Worm (Caenorhabditis elegans) whole organism, young adult: ENCODE results near the gene pdzd-8.

ENCODE experiments used
- B0261.1 ChIP-seq: sonication (generic microtip); optimal IDR thresholded peaks from 2 replicates; lab custom pipeline; 2016; ENCODE audit warnings: mild to moderate bottlenecking, missing genetic modification characterization, moderate library complexity, missing compliant biosample characterization
- C17E4.6 ChIP-seq: fragments of 200-800 bp; sonication (Bioruptor generic); IDR thresholded peaks from 2 replicates; pipeline ENCODE4 v1.3.6; 2022; ENCODE audit warnings: missing genetic modification reagents, missing genetic modification characterization, missing compliant biosample characterization
- K11D2.4 ChIP-seq: fragments of 200-800 bp; sonication (Bioruptor generic); IDR thresholded peaks from 2 replicates; pipeline ENCODE4 v1.3.6; 2022; ENCODE audit warnings: missing genetic modification reagents, missing genetic modification characterization, missing compliant biosample characterization
- ama-1 ChIP-seq, 3 experiments: fragments of 150-350 bp in 1 of 3; sonication (generic microtip) in 2 of 3; optimal IDR thresholded peaks; 2 replicates each; lab custom pipeline; 2014 to 2018; ENCODE audit warnings: missing biosample characterization in 2 of 3, missing genetic modification characterization in 2 of 3, missing genetic modification reagents in 2 of 3
- cebp-1 ChIP-seq, 2 experiments: fragments of 200-800 bp in 1 of 2; sonication (Bioruptor generic) in 1 of 2; sonication (generic microtip) in 1 of 2; IDR thresholded peaks in 1 of 2; optimal IDR thresholded peaks in 1 of 2; 2 replicates each; pipeline versions ENCODE4 v1.3.6 to Lab custom; 2017 to 2022; ENCODE audit warnings: missing compliant biosample characterization in 2 of 2, missing genetic modification characterization in 2 of 2, mild to moderate bottlenecking in 1 of 2, missing genetic modification reagents in 1 of 2, moderate library complexity in 1 of 2
- dpl-1 ChIP-seq: fragments of 150-350 bp; optimal IDR thresholded peaks from 2 replicates; lab custom pipeline; 2014; ENCODE audit warnings: missing biosample characterization, missing genetic modification reagents, missing genetic modification characterization
- mcd-1 ChIP-seq: fragments of 200-800 bp; sonication (Bioruptor generic); IDR thresholded peaks from 2 replicates; pipeline ENCODE4 v1.3.6; 2022; ENCODE audit warnings: missing genetic modification reagents, missing genetic modification characterization, missing compliant biosample characterization
- mes-4 ChIP-seq: sonication (generic microtip); optimal IDR thresholded peaks from 2 replicates; lab custom pipeline; 2016; ENCODE audit warnings: missing genotype, missing genetic modification characterization, missing compliant biosample characterization
- nfya-1 ChIP-seq: sonication (generic microtip); optimal IDR thresholded peaks from 2 replicates; lab custom pipeline; 2017; ENCODE audit warnings: antibody characterized with exemption, missing compliant biosample characterization, missing genetic modification characterization, borderline replicate concordance; ENCODE audit not compliant: insufficient read depth
- pbrm-1 ChIP-seq: fragments of 200-800 bp; sonication (Bioruptor generic); IDR thresholded peaks from 2 replicates; pipeline ENCODE4 v1.3.6; 2022; ENCODE audit warnings: missing genetic modification reagents, missing genetic modification characterization, missing compliant biosample characterization
- zim-3 ChIP-seq: sonication (generic microtip); optimal IDR thresholded peaks from 2 replicates; lab custom pipeline; 2017; ENCODE audit warnings: mild to moderate bottlenecking, missing genetic modification characterization, moderate library complexity, missing compliant biosample characterization
- ztf-3 ChIP-seq: fragments of 200-800 bp; sonication (Bioruptor generic); optimal IDR thresholded peaks from 2 replicates; lab custom pipeline; 2018; ENCODE audit warnings: mild to moderate bottlenecking, missing genetic modification characterization, missing compliant biosample characterization
- ztf-6 ChIP-seq: fragments of 200-800 bp; sonication (Bioruptor generic); IDR thresholded peaks from 2 replicates; pipeline ENCODE4 v1.3.6; 2022; ENCODE audit warnings: missing genetic modification reagents, missing genetic modification characterization, missing compliant biosample characterization

- TF ChIP-seq mes-4 (tag; lab: Kevin White, UChicago) (no peak), ztf-3 (no peak), mcd-1 (GFP tag; lab: Robert Waterston, UW) (no peak), pbrm-1 (GFP tag; lab: Robert Waterston, UW) (no peak), dpl-1 (no peak), zim-3 (tag; lab: Kevin White, UChicago) (no peak), C17E4.6 (no peak), ama-1 (optimal IDR thresholded peaks at IDR 0.05; lab: Kevin White, UChicago) (no peak), ama-1 (GFP tag; optimal IDR thresholded peaks at IDR 0.05; lab: Kevin White, UChicago) (no peak), K11D2.4 (GFP tag; lab: Robert Waterston, UW) (no peak), B0261.1 (tag; lab: Kevin White, UChicago) (peak; percentile 45), cebp-1 (GFP tag; IDR thresholded peaks at IDR 0.05; lab: Robert Waterston, UW) (no peak), cebp-1 (tag; optimal IDR thresholded peaks at IDR 0.05; lab: Kevin White, UChicago) (no peak), ztf-6 (no peak), nfya-1 (tag; lab: Kevin White, UChicago) (no peak)
Measured at ce11 chrIV:9000664-9001063, 25.3 kb downstream of the pdzd-8 start.
